Fruit fly (Drosophila melanogaster): ENCODE results near the gene mrt.

mrt gene

DNA sequence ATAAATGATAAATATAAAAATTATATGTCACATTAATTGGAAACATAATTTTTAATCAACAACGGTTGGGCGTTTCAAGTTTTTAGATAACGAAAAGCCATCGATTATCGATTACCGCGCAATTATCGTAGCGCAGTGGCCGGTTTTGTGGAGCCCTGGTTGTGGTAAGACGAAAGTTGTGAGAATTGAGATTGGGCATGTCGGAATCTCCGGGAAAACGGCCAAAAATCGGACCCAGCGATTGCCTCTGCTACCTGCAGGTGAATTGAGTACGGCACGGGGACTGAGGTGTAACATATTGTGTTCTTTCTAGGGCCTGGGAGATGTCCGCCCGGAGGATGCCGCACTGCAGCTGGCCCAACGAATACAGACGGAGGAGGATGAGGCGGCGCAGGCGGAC, 1.2 kb upstream of the mrt start, which contains the start of gene CG3368 (continued):
- no peak for TF ChIP-seq CG2712 (tag; optimal IDR thresholded peaks at IDR 0.05)
- TF ChIP-seq tap (tag; optimal IDR thresholded peaks at IDR 0.05): no peak
- TF ChIP-seq CG9932 (GFP tag; IDR thresholded peaks at IDR 0.05): no peak
- no peak for TF ChIP-seq cg (GFP tag; optimal IDR thresholded peaks at IDR 0.05)
- TF ChIP-seq CG16815 (GFP tag; optimal IDR thresholded peaks at IDR 0.05): no peak
- TF ChIP-seq Mes4 (GFP tag; optimal IDR thresholded peaks at IDR 0.05): no peak
- no peak for TF ChIP-seq Max (GFP tag; optimal IDR thresholded peaks at IDR 0.05)
- TF ChIP-seq gce (GFP tag; IDR thresholded peaks at IDR 0.05): no peak
- TF ChIP-seq CG12071 (GFP tag; optimal IDR thresholded peaks at IDR 0.05): no peak
- no peak for TF ChIP-seq Lhr (GFP tag; optimal IDR thresholded peaks at IDR 0.05)
- TF ChIP-seq Taf1 (GFP tag; IDR thresholded peaks at IDR 0.05): no peak
- no peak for TF ChIP-seq corto (GFP tag; optimal IDR thresholded peaks at IDR 0.05)
- TF ChIP-seq Bteb2 (GFP tag; optimal IDR thresholded peaks at IDR 0.05): no peak
- no peak for TF ChIP-seq CG16779 (GFP tag; IDR thresholded peaks at IDR 0.05)
- no peak for TF ChIP-seq Xrp1 (GFP tag; IDR thresholded peaks at IDR 0.05)
- no peak for TF ChIP-seq ara (GFP tag; IDR thresholded peaks at IDR 0.05)
- TF ChIP-seq sisA (GFP tag; IDR thresholded peaks at IDR 0.05): no peak
- no peak for TF ChIP-seq CG9215 (GFP tag; IDR thresholded peaks at IDR 0.05)
- TF ChIP-seq Dip2 (GFP tag; IDR thresholded peaks at IDR 0.05): no peak
- no peak for TF ChIP-seq zf30C (GFP tag; optimal IDR thresholded peaks at IDR 0.05)
- no peak for TF ChIP-seq phol (tag; optimal IDR thresholded peaks at IDR 0.05)
- TF ChIP-seq CG17186 (GFP tag; optimal IDR thresholded peaks at IDR 0.05): peak; percentile 57
- no peak for TF ChIP-seq CG4360 (GFP tag; IDR thresholded peaks at IDR 0.05)
- peak; percentile 57; the same call in 1 of the 2 replicates for TF ChIP-seq amos (GFP tag; IDR thresholded peaks at IDR 0.05; ENCODE audit: partially characterized antibody)
- TF ChIP-seq Atf3 (GFP tag; optimal IDR thresholded peaks at IDR 0.05): no peak
- TF ChIP-seq CG12155 (GFP tag; optimal IDR thresholded peaks at IDR 0.05): no peak
- no peak for TF ChIP-seq gt (GFP tag; IDR thresholded peaks at IDR 0.05)
- no peak for TF ChIP-seq CG4404 (GFP tag; IDR thresholded peaks at IDR 0.05)
- TF ChIP-seq Drgx (GFP tag; IDR thresholded peaks at IDR 0.05): no peak
- TF ChIP-seq CG14710 (tag; optimal IDR thresholded peaks at IDR 0.05): peak; percentile 11
- TF ChIP-seq oc (tag; optimal IDR thresholded peaks at IDR 0.05): no peak
- peak; percentile 20 for TF ChIP-seq exex (tag; optimal IDR thresholded peaks at IDR 0.05)
- TF ChIP-seq CG33213 (GFP tag; optimal IDR thresholded peaks at IDR 0.05): no peak
- no peak for TF ChIP-seq CG12769 (tag; optimal IDR thresholded peaks at IDR 0.05)
- TF ChIP-seq aop (GFP tag; IDR thresholded peaks at IDR 0.05): no peak
- no peak for TF ChIP-seq CG6175 (GFP tag; IDR thresholded peaks at IDR 0.05)
- TF ChIP-seq CG11085 (GFP tag; IDR thresholded peaks at IDR 0.05): no peak
- peak; percentile 55 for TF ChIP-seq MESR4 (GFP tag; optimal IDR thresholded peaks at IDR 0.05)
- no peak for TF ChIP-seq pfk (GFP tag; optimal IDR thresholded peaks at IDR 0.05)
- no peak for TF ChIP-seq CG4707 (GFP tag; optimal IDR thresholded peaks at IDR 0.05)
- no peak for TF ChIP-seq crc (GFP tag; optimal IDR thresholded peaks at IDR 0.05)
- no peak for TF ChIP-seq psq (GFP tag; optimal IDR thresholded peaks at IDR 0.05)
- no peak for TF ChIP-seq CG31365 (tag; optimal IDR thresholded peaks at IDR 0.05)
- no peak for TF ChIP-seq CG2875 (GFP tag; optimal IDR thresholded peaks at IDR 0.05)
- no peak for TF ChIP-seq CG18476 (GFP tag; optimal IDR thresholded peaks at IDR 0.05)
- TF ChIP-seq schlank (tag; optimal IDR thresholded peaks at IDR 0.05): no peak
- no peak for TF ChIP-seq CG32532 (GFP tag; IDR thresholded peaks at IDR 0.05)
- no peak for TF ChIP-seq CkIIα-i1 (GFP tag; IDR thresholded peaks at IDR 0.05)
- TF ChIP-seq dimm (GFP tag; IDR thresholded peaks at IDR 0.05): no peak
- no peak for TF ChIP-seq CG30403 (GFP tag; optimal IDR thresholded peaks at IDR 0.05)
- TF ChIP-seq CG17328 (GFP tag; IDR thresholded peaks at IDR 0.05): no peak
- peak; percentile 58; the same call in 2 of the 3 replicates for TF ChIP-seq vnd (GFP tag; IDR thresholded peaks at IDR 0.05; ENCODE audit: partially characterized antibody)
- TF ChIP-seq Ets97D (GFP tag; optimal IDR thresholded peaks at IDR 0.05): no peak
